Fruit fly (Drosophila melanogaster): ENCODE results near the gene kirre.

kirre gene

DNA sequence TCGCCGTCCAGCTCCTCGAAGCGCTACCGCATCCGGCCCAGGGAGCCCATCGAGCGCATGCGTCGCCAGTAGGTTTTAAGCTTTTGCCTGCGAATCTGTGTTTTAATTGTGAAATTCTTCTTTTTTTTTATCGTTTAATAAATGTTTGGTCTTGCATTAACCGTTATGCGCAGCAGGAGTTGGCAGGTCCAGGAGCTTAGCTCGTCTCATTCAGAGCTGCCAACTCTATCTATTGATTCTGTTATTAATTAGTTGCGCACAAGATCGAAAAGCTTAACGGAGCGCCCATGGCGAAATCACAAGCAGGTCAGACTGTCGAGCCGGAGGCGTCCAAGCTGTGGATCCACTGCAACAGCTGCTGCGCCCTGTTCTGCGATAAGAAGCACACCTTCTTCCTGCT, 13.8 kb upstream of the kirre start, which contains the start of gene vilya:
vilya (plus strand) TSS at position 259 of the 400 bp plus-strand sequence.
- no peak for TF ChIP-seq Smox (GFP tag; optimal IDR thresholded peaks at IDR 0.05)
- no peak for TF ChIP-seq CG6808 (GFP tag; optimal IDR thresholded peaks at IDR 0.05)
- TF ChIP-seq CG15336 (GFP tag; IDR thresholded peaks at IDR 0.05): no peak
- no peak for TF ChIP-seq cyc (GFP tag; optimal IDR thresholded peaks at IDR 0.05)
- no peak for TF ChIP-seq CG8319 (GFP tag; optimal IDR thresholded peaks at IDR 0.05)
- TF ChIP-seq Met (GFP tag; optimal IDR thresholded peaks at IDR 0.05): no peak
- no peak for TF ChIP-seq lz (GFP tag; optimal IDR thresholded peaks at IDR 0.05)
- no peak for TF ChIP-seq CG16779 (tag; optimal IDR thresholded peaks at IDR 0.05)
- no peak for TF ChIP-seq CG11762 (GFP tag; optimal IDR thresholded peaks at IDR 0.05; ENCODE audit: insufficient read depth)
- no peak for TF ChIP-seq Hr4 (GFP tag; optimal IDR thresholded peaks at IDR 0.05)
- TF ChIP-seq fd59A (GFP tag; optimal IDR thresholded peaks at IDR 0.05): no peak
- TF ChIP-seq Sox15 (GFP tag; optimal IDR thresholded peaks at IDR 0.05): no peak
- TF ChIP-seq CG6276 (GFP tag; optimal IDR thresholded peaks at IDR 0.05): no peak
- TF ChIP-seq Sox14 (GFP tag; optimal IDR thresholded peaks at IDR 0.05): no peak
- no peak for TF ChIP-seq fkh (GFP tag; optimal IDR thresholded peaks at IDR 0.05)
- no peak for TF ChIP-seq CG7368 (GFP tag; optimal IDR thresholded peaks at IDR 0.05)
- TF ChIP-seq Hr38 (GFP tag; optimal IDR thresholded peaks at IDR 0.05): no peak
- TF ChIP-seq Eip75B (GFP tag; optimal IDR thresholded peaks at IDR 0.05): no peak
- TF ChIP-seq CG9139 (GFP tag; optimal IDR thresholded peaks at IDR 0.05): no peak
- TF ChIP-seq fd85E (GFP tag; optimal IDR thresholded peaks at IDR 0.05): no peak

DNA sequence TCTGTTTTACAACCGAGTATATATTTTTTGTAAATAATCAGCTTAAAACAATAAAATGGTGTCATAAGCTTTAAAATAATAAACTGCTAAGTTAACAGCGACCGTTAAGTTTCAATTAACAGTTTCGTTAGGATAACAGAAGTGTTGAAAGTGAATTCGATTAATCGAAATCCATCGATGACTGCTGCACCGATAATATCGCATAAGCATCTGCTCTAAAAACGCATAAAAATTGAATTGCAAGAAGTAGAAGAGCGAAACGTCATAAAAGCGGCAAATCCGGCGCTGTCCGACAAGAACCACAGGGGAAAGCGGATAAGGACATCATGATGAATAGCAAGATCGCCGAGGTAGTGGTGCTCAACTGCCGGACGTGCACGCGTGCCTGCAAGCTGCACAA, 12.7 kb upstream of the kirre start, which contains the start of gene dwg:
dwg (plus strand) TSS at position 193 of the 400 bp plus-strand sequence.
- TF ChIP-seq svp (GFP tag) (no peak), CG6854 (GFP tag; optimal IDR thresholded peaks at IDR 0.05) (no peak), achi (GFP tag; optimal IDR thresholded peaks at IDR 0.05) (no peak), Sox15 (GFP tag; optimal IDR thresholded peaks at IDR 0.05) (no peak), Smox (GFP tag; optimal IDR thresholded peaks at IDR 0.05) (no peak), CG15336 (GFP tag; IDR thresholded peaks at IDR 0.05) (no peak), Eip75B (GFP tag; optimal IDR thresholded peaks at IDR 0.05) (no peak), CG10669 (GFP tag; optimal IDR thresholded peaks at IDR 0.05) (no peak), eg (GFP tag; IDR thresholded peaks at IDR 0.05) (no peak), dac (GFP tag; optimal IDR thresholded peaks at IDR 0.05) (no peak), vri (GFP tag; optimal IDR thresholded peaks at IDR 0.05) (no peak), CG16779 (tag; optimal IDR thresholded peaks at IDR 0.05) (no peak), CG8319 (GFP tag; optimal IDR thresholded peaks at IDR 0.05) (no peak), Gug (GFP tag; IDR thresholded peaks at IDR 0.05) (no peak), Hr39 (GFP tag; optimal IDR thresholded peaks at IDR 0.05) (no peak), salr (GFP tag; optimal IDR thresholded peaks at IDR 0.05) (no peak), CG32006 (GFP tag; optimal IDR thresholded peaks at IDR 0.05) (no peak), CG1621 (tag; optimal IDR thresholded peaks at IDR 0.05) (no peak)

DNA sequence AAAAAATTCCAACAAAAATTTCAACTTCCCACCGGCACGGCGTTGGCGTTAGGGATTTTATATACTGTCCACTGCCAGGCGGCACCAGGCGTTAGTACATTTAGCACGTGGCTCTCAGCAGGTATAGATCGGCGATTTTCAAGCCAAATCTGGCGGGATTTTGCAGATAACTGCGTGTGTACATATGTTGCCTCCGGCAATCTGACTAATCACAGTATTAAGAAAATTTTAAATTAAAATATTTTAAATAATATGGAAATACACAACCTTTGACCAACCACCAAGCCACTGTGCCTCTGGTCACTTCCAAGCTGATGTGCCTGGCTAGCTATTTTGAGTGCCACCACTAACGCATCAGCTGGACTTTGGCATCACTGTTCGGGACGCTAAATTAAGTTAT, 8.1 kb upstream of the kirre start, which contains the start of the genes ttm50 and CG2712:
ttm50 (minus strand) TSS at position 64 of the 400 bp plus-strand sequence.
CG2712 (plus strand) TSS at position 343 of the 400 bp plus-strand sequence.
- TF ChIP-seq Eip75B (GFP tag; optimal IDR thresholded peaks at IDR 0.05): no peak
- no peak for TF ChIP-seq CG6276 (GFP tag; optimal IDR thresholded peaks at IDR 0.05)
- no peak for TF ChIP-seq dsx (GFP tag; optimal IDR thresholded peaks at IDR 0.05; ENCODE audit: poor library complexity, severe bottlenecking)
- TF ChIP-seq CG32006 (GFP tag; optimal IDR thresholded peaks at IDR 0.05): no peak
- TF ChIP-seq CG8632 (GFP tag; optimal IDR thresholded peaks at IDR 0.05): no peak
- TF ChIP-seq CG8319 (GFP tag; optimal IDR thresholded peaks at IDR 0.05): no peak
- TF ChIP-seq CG34406 (GFP tag; optimal IDR thresholded peaks at IDR 0.05): no peak
- no peak for TF ChIP-seq Met (GFP tag; optimal IDR thresholded peaks at IDR 0.05)
- no peak for TF ChIP-seq Smox (GFP tag; optimal IDR thresholded peaks at IDR 0.05)
- TF ChIP-seq CG11902 (GFP tag; optimal IDR thresholded peaks at IDR 0.05): no peak
- no peak for TF ChIP-seq salr (GFP tag; optimal IDR thresholded peaks at IDR 0.05)
- no peak for TF ChIP-seq CG11762 (GFP tag; optimal IDR thresholded peaks at IDR 0.05; ENCODE audit: insufficient read depth)
- TF ChIP-seq CG6163 (GFP tag; IDR thresholded peaks at IDR 0.05): no peak
- no peak for TF ChIP-seq vri (GFP tag; optimal IDR thresholded peaks at IDR 0.05)
- no peak for TF ChIP-seq fd59A (GFP tag; optimal IDR thresholded peaks at IDR 0.05)
- no peak for TF ChIP-seq Sox14 (GFP tag; optimal IDR thresholded peaks at IDR 0.05)
- TF ChIP-seq ss (GFP tag; optimal IDR thresholded peaks at IDR 0.05): no peak
- TF ChIP-seq net (GFP tag; optimal IDR thresholded peaks at IDR 0.05): no peak
- no peak for TF ChIP-seq pdm3 (GFP tag; optimal IDR thresholded peaks at IDR 0.05)
- TF ChIP-seq Sox15 (GFP tag; optimal IDR thresholded peaks at IDR 0.05): peak; percentile 24
- peak; percentile 72 for TF ChIP-seq Eip78C (GFP tag)
- TF ChIP-seq spab (GFP tag; optimal IDR thresholded peaks at IDR 0.05): no peak
- peak; percentile 30 for TF ChIP-seq CG31627 (GFP tag; optimal IDR thresholded peaks at IDR 0.05)
- TF ChIP-seq CG10669 (GFP tag; optimal IDR thresholded peaks at IDR 0.05): no peak
- TF ChIP-seq CG9139 (GFP tag; optimal IDR thresholded peaks at IDR 0.05): no peak
- TF ChIP-seq CG3032 (tag; optimal IDR thresholded peaks at IDR 0.05): peak; percentile 60
- no peak for TF ChIP-seq CG1621 (tag; optimal IDR thresholded peaks at IDR 0.05)
- no peak for TF ChIP-seq CG6854 (GFP tag; optimal IDR thresholded peaks at IDR 0.05)
- TF ChIP-seq CG6792 (GFP tag; optimal IDR thresholded peaks at IDR 0.05): no peak
- no peak for TF ChIP-seq acj6 (GFP tag; optimal IDR thresholded peaks at IDR 0.05)
- no peak for TF ChIP-seq Hr39 (GFP tag; optimal IDR thresholded peaks at IDR 0.05)

Measured in whole organism, prepupa.